Worm (Caenorhabditis elegans) whole organism, L4 larva: ENCODE data around the gene dph-2.

Experiments used
- F26F4.8 ChIP-seq: fragments of 200-800 bp; sonication (Bioruptor generic); conservative IDR thresholded peaks from 2 replicates; pipeline ENCODE4 v1.3.6; 2022; ENCODE audit warnings: missing genetic modification characterization, missing compliant biosample characterization
- F37D6.2 ChIP-seq: sonication (generic microtip); optimal IDR thresholded peaks from 2 replicates; lab custom pipeline; 2016; ENCODE audit warnings: mild to moderate bottlenecking, missing genetic modification characterization, missing compliant biosample characterization
- R02D3.7 ChIP-seq: fragments of 150-350 bp; sonication (generic microtip); optimal IDR thresholded peaks from 3 replicates; lab custom pipeline; 2014; ENCODE audit warnings: missing biosample characterization, missing genetic modification characterization
- T26A8.4 ChIP-seq: fragments of 200-800 bp; sonication (Bioruptor generic); IDR thresholded peaks from 2 replicates; pipeline ENCODE4 v1.3.6; 2022; ENCODE audit warnings: missing genetic modification characterization, missing compliant biosample characterization
- Y105C5A.15 ChIP-seq: fragments of 200-800 bp; sonication (Bioruptor generic); IDR thresholded peaks from 2 replicates; pipeline ENCODE4 v1.3.6; 2022; ENCODE audit warnings: missing genetic modification characterization, missing compliant biosample characterization
- Y48G9A.11 ChIP-seq: fragments of 200-800 bp; sonication (Bioruptor generic); IDR thresholded peaks from 2 replicates; pipeline ENCODE4 v1.3.6; 2022; ENCODE audit warnings: missing genetic modification reagents, missing genetic modification characterization, missing compliant biosample characterization
- aha-1 ChIP-seq: fragments of 150-350 bp; peaks from one replicate; lab custom pipeline; 2014; ENCODE audit warnings: missing biosample characterization, missing genetic modification characterization
- aly-2 ChIP-seq: sonication (generic microtip); optimal IDR thresholded peaks from 2 replicates; lab custom pipeline; 2018; ENCODE audit warnings: missing biosample characterization, missing genetic modification characterization
- ama-1 ChIP-seq: fragments of 150-350 bp; optimal IDR thresholded peaks from 2 replicates; lab custom pipeline; 2014; ENCODE audit warnings: inconsistent platforms, mixed read lengths
- ceh-20 ChIP-seq: fragments of 200-800 bp; sonication (Bioruptor generic); IDR thresholded peaks from 2 replicates; pipeline ENCODE4 v1.3.6; 2022; ENCODE audit warnings: missing genetic modification reagents, missing genetic modification characterization, missing compliant biosample characterization
- ceh-32 ChIP-seq: sonication (generic microtip); optimal IDR thresholded peaks from 2 replicates; lab custom pipeline; 2016; ENCODE audit warnings: mild to moderate bottlenecking, missing genetic modification characterization, missing compliant biosample characterization; ENCODE audit not compliant: poor library complexity
- ceh-62 ChIP-seq: sonication (generic microtip); optimal IDR thresholded peaks from 2 replicates; lab custom pipeline; 2017; ENCODE audit warnings: missing biosample characterization, missing genetic modification characterization
- ceh-82 ChIP-seq: sonication (generic microtip); optimal IDR thresholded peaks from 2 replicates; lab custom pipeline; 2017; ENCODE audit warnings: missing biosample characterization, missing genetic modification characterization
- ces-1 ChIP-seq: fragments of 150-350 bp; sonication (generic microtip); optimal IDR thresholded peaks from 4 replicates; lab custom pipeline; 2014; ENCODE audit warnings: missing biosample characterization, missing genetic modification reagents, missing genetic modification characterization
- cey-2 ChIP-seq: sonication (generic microtip); optimal IDR thresholded peaks from 3 replicates; lab custom pipeline; 2017; ENCODE audit warnings: missing genetic modification characterization, mild to moderate bottlenecking, missing compliant biosample characterization, antibody characterized with exemption, borderline replicate concordance; ENCODE audit not compliant: insufficient read depth
- daf-12 ChIP-seq: fragments of 150-350 bp; optimal IDR thresholded peaks from 2 replicates; lab custom pipeline; 2014; ENCODE audit warnings: missing biosample characterization, missing genetic modification reagents, missing genetic modification characterization
- dmd-6 ChIP-seq: fragments of 200-800 bp; sonication (Bioruptor generic); IDR thresholded peaks from 2 replicates; pipeline ENCODE4 v1.3.6; 2022; ENCODE audit warnings: missing genetic modification reagents, missing genetic modification characterization, missing compliant biosample characterization
- dmd-8 ChIP-seq: fragments of 200-800 bp; sonication (Bioruptor generic); IDR thresholded peaks from 2 replicates; pipeline ENCODE4 v1.3.6; 2022; ENCODE audit warnings: missing genetic modification characterization, missing compliant biosample characterization
- fkh-10 ChIP-seq: fragments of 150-350 bp; optimal IDR thresholded peaks from 2 replicates; lab custom pipeline; 2014; ENCODE audit warnings: missing biosample characterization, missing genetic modification reagents, missing genetic modification characterization
- fos-1 ChIP-seq: fragments of 150-350 bp; optimal IDR thresholded peaks from 2 replicates; lab custom pipeline; 2014; ENCODE audit warnings: missing biosample characterization, missing genetic modification characterization
- hif-1 ChIP-seq, 2 experiments: sonication (generic microtip); optimal IDR thresholded peaks; 2 replicates each; lab custom pipeline; 2016 to 2017; ENCODE audit warnings: missing compliant biosample characterization in 2 of 2, missing genetic modification characterization in 2 of 2, missing genetic modification reagents in 2 of 2, missing genotype in 2 of 2, mild to moderate bottlenecking in 1 of 2
- hmg-1.1 ChIP-seq: fragments of 200-800 bp; sonication (Bioruptor generic); IDR thresholded peaks from 2 replicates; pipeline ENCODE4 v1.3.6; 2022; ENCODE audit warnings: missing genetic modification reagents, missing genetic modification characterization, missing compliant biosample characterization
- lin-15B ChIP-seq: fragments of 150-350 bp; sonication (generic microtip); optimal IDR thresholded peaks from 3 replicates; lab custom pipeline; 2014; ENCODE audit warnings: missing biosample characterization, missing genetic modification characterization
- lin-39 ChIP-seq: fragments of 150-350 bp; optimal IDR thresholded peaks from 2 replicates; lab custom pipeline; 2014; ENCODE audit warnings: missing biosample characterization, missing genetic modification reagents, missing genetic modification characterization
- lir-3 ChIP-seq: sonication (generic microtip); optimal IDR thresholded peaks from 2 replicates; lab custom pipeline; 2016; ENCODE audit warnings: mild to moderate bottlenecking, missing genetic modification characterization, missing compliant biosample characterization
- lsy-2 ChIP-seq, 2 experiments: fragments of 150-350 bp in 1 of 2; sonication (generic microtip) in 1 of 2; optimal IDR thresholded peaks; 2 replicates each; lab custom pipeline; 2014 to 2017; ENCODE audit warnings: missing biosample characterization in 2 of 2, missing genetic modification characterization in 2 of 2
- mdl-1 ChIP-seq, 2 experiments: fragments of 150-350 bp in 1 of 2; sonication (generic microtip) in 1 of 2; optimal IDR thresholded peaks; 2 replicates each; lab custom pipeline; 2014 to 2017; ENCODE audit warnings: missing biosample characterization in 2 of 2, missing genetic modification characterization in 2 of 2
- mep-1 ChIP-seq: fragments of 150-350 bp; sonication (generic microtip); optimal IDR thresholded peaks from 3 replicates; lab custom pipeline; 2014; ENCODE audit warnings: missing biosample characterization, missing genetic modification characterization
- mes-2 ChIP-seq: sonication (generic microtip); optimal IDR thresholded peaks from 2 replicates; lab custom pipeline; 2016; ENCODE audit warnings: missing genotype, mild to moderate bottlenecking, missing genetic modification characterization, missing compliant biosample characterization; ENCODE audit not compliant: poor library complexity, severe bottlenecking
- mxl-3 ChIP-seq: fragments of 200-800 bp; sonication (Bioruptor generic); optimal IDR thresholded peaks from 2 replicates; lab custom pipeline; 2018; ENCODE audit warnings: mild to moderate bottlenecking, missing genetic modification characterization, missing compliant biosample characterization
- nhr-48 ChIP-seq: sonication (generic microtip); optimal IDR thresholded peaks from 2 replicates; lab custom pipeline; 2016; ENCODE audit warnings: mild to moderate bottlenecking, missing genetic modification characterization, missing compliant biosample characterization
- rbr-2 ChIP-seq: sonication (generic microtip); optimal IDR thresholded peaks from 2 replicates; lab custom pipeline; 2016; ENCODE audit warnings: missing genotype, missing genetic modification characterization, missing compliant biosample characterization
- set-16 ChIP-seq: fragments of 200-800 bp; sonication (Bioruptor generic); IDR thresholded peaks from 2 replicates; pipeline ENCODE4 v1.3.6; 2022; ENCODE audit warnings: missing genetic modification reagents, missing genetic modification characterization, missing compliant biosample characterization
- snpc-1.2 ChIP-seq: fragments of 200-800 bp; sonication (Bioruptor generic); IDR thresholded peaks from 2 replicates; pipeline ENCODE4 v1.3.6; 2022; ENCODE audit warnings: missing genetic modification reagents, missing genetic modification characterization, missing compliant biosample characterization
- snpc-4 ChIP-seq: fragments of 150-350 bp; optimal IDR thresholded peaks from 2 replicates; lab custom pipeline; 2014; ENCODE audit warnings: missing biosample characterization, missing genetic modification characterization
- unc-130 ChIP-seq: sonication (generic microtip); optimal IDR thresholded peaks from 2 replicates; lab custom pipeline; 2016; ENCODE audit warnings: missing genetic modification reagents, missing genetic modification characterization, missing compliant biosample characterization
- zfp-3 ChIP-seq: fragments of 200-800 bp; sonication (Bioruptor generic); conservative IDR thresholded peaks from 2 replicates; pipeline ENCODE4 v1.3.6; 2022; ENCODE audit warnings: missing genetic modification reagents, missing genetic modification characterization, missing compliant biosample characterization
- zip-2 ChIP-seq: fragments of 150-350 bp; optimal IDR thresholded peaks from 2 replicates; lab custom pipeline; 2014; ENCODE audit warnings: missing biosample characterization, missing genetic modification characterization

The dph-2 gene

ce11 chrII:10755455-10755854 is 41.4 kb upstream of the dph-2 start:
- TF ChIP-seq lin-39 (tag; lab: Kevin White, UChicago) (no peak), nhr-48 (tag; lab: Kevin White, UChicago) (no peak), Y48G9A.11 (no peak), snpc-4 (no peak), zip-2 (tag; lab: Kevin White, UChicago) (no peak), ceh-82 (no peak), ama-1 (no peak), lir-3 (tag; lab: Kevin White, UChicago) (no peak), cey-2 (tag; lab: Kevin White, UChicago) (no peak), Y105C5A.15 (no peak), lin-15B (no peak), T26A8.4 (GFP tag; lab: Robert Waterston, UW) (no peak), ceh-62 (tag; lab: Kevin White, UChicago) (no peak), mes-2 (tag; lab: Kevin White, UChicago) (no peak), zfp-3 (GFP tag; lab: Robert Waterston, UW) (no peak), unc-130 (GFP tag; lab: Kevin White, UChicago) (no peak)

ce11 chrII:10753694-10754093 is 39.6 kb upstream of the dph-2 start:
- TF ChIP-seq snpc-4 (no peak), hif-1 (tag; optimal IDR thresholded peaks at IDR 0.05; lab: Kevin White, UChicago) (no peak), fkh-10 (GFP tag; lab: Kevin White, UChicago) (peak; percentile 77), F26F4.8 (no peak)

ce11 chrII:10744801-10745200 is 30.7 kb upstream of the dph-2 start:
- TF ChIP-seq daf-12 (tag; lab: Kevin White, UChicago), result no peak
- TF ChIP-seq hmg-1.1 (GFP tag; lab: Robert Waterston, UW), result peak; percentile 68; the same call in 1 of the 2 replicates
- TF ChIP-seq lsy-2 (tag; optimal IDR thresholded peaks at IDR 0.05; lab: Kevin White, UChicago), result peak; percentile 25 to 29
- no peak for TF ChIP-seq ceh-32
- TF ChIP-seq set-16 (GFP tag; lab: Robert Waterston, UW), result peak; percentile 24; the same call in 1 of the 2 replicates
- no peak for TF ChIP-seq ces-1
- peak in 1 of 2 experiments; percentile 3 for TF ChIP-seq hif-1 (tag; optimal IDR thresholded peaks at IDR 0.05; lab: Kevin White, UChicago)
- TF ChIP-seq dmd-8 (GFP tag; lab: Robert Waterston, UW), result no peak
- no peak for TF ChIP-seq unc-130 (GFP tag; lab: Kevin White, UChicago)
- peak; percentile 31 for TF ChIP-seq mep-1 (tag; lab: Kevin White, UChicago)
- no peak for TF ChIP-seq snpc-1.2 (GFP tag; lab: Robert Waterston, UW)
- no peak for TF ChIP-seq R02D3.7 (tag; lab: Kevin White, UChicago)
- no peak for TF ChIP-seq F26F4.8
- TF ChIP-seq rbr-2 (tag; lab: Kevin White, UChicago), result peak; percentile 33
- TF ChIP-seq aha-1 (tag; lab: Kevin White, UChicago), result peak; percentile 91
- TF ChIP-seq F37D6.2, result peak; percentile 3
- TF ChIP-seq fos-1 (tag; lab: Kevin White, UChicago), result no peak
- TF ChIP-seq fkh-10 (GFP tag; lab: Kevin White, UChicago), result peak; percentile 56
- TF ChIP-seq mes-2 (tag; lab: Kevin White, UChicago), result no peak
- peak in 1 of 2 experiments; percentile 25 for TF ChIP-seq mdl-1 (tag; optimal IDR thresholded peaks at IDR 0.05; lab: Kevin White, UChicago)
- no peak for TF ChIP-seq aly-2 (tag; lab: Kevin White, UChicago)
- no peak for TF ChIP-seq mxl-3 (GFP tag; lab: Kevin White, UChicago)
- no peak for TF ChIP-seq ceh-20 (GFP tag; lab: Robert Waterston, UW)
- no peak for TF ChIP-seq dmd-6 (GFP tag; lab: Robert Waterston, UW)
